Fruit fly (Drosophila melanogaster): ENCODE results near the gene CG46320.

The CG46320 gene

DNA sequence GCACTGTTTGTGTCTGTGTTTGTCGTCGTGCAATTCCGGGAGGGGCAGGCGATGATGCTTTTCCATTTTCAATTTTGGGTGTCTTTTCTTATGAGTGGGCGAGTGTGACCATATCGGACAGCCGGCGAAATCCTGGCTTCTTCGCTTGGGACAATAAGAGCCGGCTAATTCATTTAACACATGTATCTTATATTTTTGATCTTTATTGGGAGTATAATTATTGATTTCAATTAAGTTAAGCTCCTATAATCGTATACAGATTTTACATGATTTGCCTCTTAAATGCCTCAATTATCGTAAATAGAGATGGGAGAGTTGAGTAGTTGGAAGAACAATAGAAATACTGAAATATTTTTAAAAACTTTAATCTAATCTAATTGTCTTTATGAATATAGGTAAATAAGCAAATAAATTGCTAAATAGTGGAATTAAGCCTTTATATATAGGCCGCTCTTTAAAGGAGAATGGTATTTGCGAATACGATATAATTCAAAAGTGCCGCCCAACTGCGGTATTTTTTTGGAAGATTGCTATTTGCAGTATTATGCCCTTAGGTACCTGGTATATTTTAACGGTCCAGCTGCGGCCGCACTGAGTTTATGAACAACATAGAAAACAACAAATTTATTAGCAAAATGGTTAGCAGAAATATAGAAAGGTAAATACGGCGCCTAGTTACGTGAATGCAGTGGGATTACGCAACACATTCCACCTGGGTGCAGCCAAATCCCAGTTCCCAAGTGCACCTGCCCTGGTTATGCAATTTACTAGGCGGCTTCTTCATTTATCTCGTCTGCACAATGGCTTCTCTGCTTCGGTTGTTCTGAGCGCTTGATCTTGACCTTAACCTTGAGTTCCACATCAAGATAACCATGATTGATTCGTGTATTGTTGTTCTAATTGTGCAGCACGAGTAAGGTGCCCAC, 115.8 kb downstream of the CG46320 start, which contains the start of the genes Myt1, PGRP-LD and Pmi (continued):
- TF ChIP-seq chinmo (GFP tag; IDR thresholded peaks at IDR 0.05; ENCODE audit: partially characterized antibody) (0 out of 4 replicates have a peak, but pooled peaks have one; percentile 62), Pdp1 (GFP tag; optimal IDR thresholded peaks at IDR 0.05) (peak in 1 of 2 experiments; percentile 98), CG11696 (GFP tag; IDR thresholded peaks at IDR 0.05) (no peak), CG15601 (tag; optimal IDR thresholded peaks at IDR 0.05) (peak; percentile 3), trem (tag; optimal IDR thresholded peaks at IDR 0.05) (peak; percentile 48), CG18764 (GFP tag; optimal IDR thresholded peaks at IDR 0.05) (no peak), croc (GFP tag; conservative IDR thresholded peaks at IDR 0.05) (no peak), CG12769 (tag; optimal IDR thresholded peaks at IDR 0.05) (no peak), Myb (GFP tag; optimal IDR thresholded peaks at IDR 0.05) (peak; percentile 38), CG4730 (GFP tag; IDR thresholded peaks at IDR 0.05) (no peak), amos (GFP tag; IDR thresholded peaks at IDR 0.05; ENCODE audit: partially characterized antibody) (0 out of 2 replicates have a peak, but pooled peaks have one; percentile 4), grn (GFP tag; optimal IDR thresholded peaks at IDR 0.05) (no peak), wdn (GFP tag; IDR thresholded peaks at IDR 0.05) (no peak), CG7745 (tag; optimal IDR thresholded peaks at IDR 0.05) (no peak), CG8281 (tag; optimal IDR thresholded peaks at IDR 0.05) (no peak), TFAM (GFP tag; optimal IDR thresholded peaks at IDR 0.05) (no peak), zfh2 (GFP tag; optimal IDR thresholded peaks at IDR 0.05) (no peak), CG10274 (GFP tag; optimal IDR thresholded peaks at IDR 0.05) (no peak), CG5953 (GFP tag; IDR thresholded peaks at IDR 0.05) (no peak), CG14965 (GFP tag; optimal IDR thresholded peaks at IDR 0.05; ENCODE audit: borderline replicate concordance) (no peak), Antp (GFP tag; optimal IDR thresholded peaks at IDR 0.05) (no peak), Med (GFP tag) (peak; percentile 73), CG5180 (GFP tag; optimal IDR thresholded peaks at IDR 0.05) (no peak), CG10321 (GFP tag; IDR thresholded peaks at IDR 0.05) (no peak), E2f2 (GFP tag; IDR thresholded peaks at IDR 0.05) (peak; percentile 91), Ravus (GFP tag; IDR thresholded peaks at IDR 0.05) (no peak), CG13894 (tag; optimal IDR thresholded peaks at IDR 0.05) (no peak), nmo (GFP tag; optimal IDR thresholded peaks at IDR 0.05) (peak; percentile 24), nau (GFP tag; optimal IDR thresholded peaks at IDR 0.05) (no peak), CG11398 (GFP tag; optimal IDR thresholded peaks at IDR 0.05) (no peak), Bgb (GFP tag; IDR thresholded peaks at IDR 0.05; ENCODE audit: partially characterized antibody) (no peak), CG2889 (GFP tag; IDR thresholded peaks at IDR 0.05) (no peak), CG10959 (GFP tag; IDR thresholded peaks at IDR 0.05) (no peak), unc-4 (GFP tag; IDR thresholded peaks at IDR 0.05; ENCODE audit: partially characterized antibody) (peak; percentile 37; the same call in 1 of the 2 replicates), Scr (GFP tag; IDR thresholded peaks at IDR 0.05; ENCODE audit: partially characterized antibody) (peak; percentile 36; the same call in 1 of the 2 replicates), da (GFP tag; optimal IDR thresholded peaks at IDR 0.05) (no peak), Meics (GFP tag; optimal IDR thresholded peaks at IDR 0.05) (no peak), ara (GFP tag; IDR thresholded peaks at IDR 0.05) (no peak), tll (GFP tag; optimal IDR thresholded peaks at IDR 0.05) (no peak), Dll (GFP tag; IDR thresholded peaks at IDR 0.05; ENCODE audit: partially characterized antibody) (0 out of 4 replicates have a peak, but pooled peaks have one; percentile 23), ac (GFP tag; optimal IDR thresholded peaks at IDR 0.05) (no peak), fd102C (GFP tag; optimal IDR thresholded peaks at IDR 0.05) (no peak), CG10543 (GFP tag; optimal IDR thresholded peaks at IDR 0.05) (no peak), ttk (GFP tag; IDR thresholded peaks at IDR 0.05) (no peak), ken (GFP tag; IDR thresholded peaks at IDR 0.05) (no peak), nerfin-1 (tag; optimal IDR thresholded peaks at IDR 0.05) (no peak), CG15514 (GFP tag; optimal IDR thresholded peaks at IDR 0.05) (no peak)
